Fruit fly (Drosophila melanogaster): Measurements from ENCODE around the gene CG3402.

The CG3402 gene

dm6 chr3L:614751-615424 lies 37.8 kb downstream of the CG3402 start (continued):
- TF ChIP-seq Atf-2 (GFP tag; optimal IDR thresholded peaks at IDR 0.05) (no peak), ATbp (GFP tag; optimal IDR thresholded peaks at IDR 0.05) (peak; percentile 77), cad (GFP tag; optimal IDR thresholded peaks at IDR 0.05) (no peak), GATAe (GFP tag; conservative IDR thresholded peaks at IDR 0.05) (no peak), CG2202 (tag; optimal IDR thresholded peaks at IDR 0.05) (peak; percentile 43), CG1603 (tag; optimal IDR thresholded peaks at IDR 0.05) (peak; percentile 26), CG4360 (GFP tag; IDR thresholded peaks at IDR 0.05) (peak; percentile 35; the same call in 1 of the 2 replicates), crc (GFP tag; optimal IDR thresholded peaks at IDR 0.05) (no peak), fd64A (GFP tag; optimal IDR thresholded peaks at IDR 0.05) (peak; percentile 67), CG4730 (GFP tag; IDR thresholded peaks at IDR 0.05) (0 out of 2 replicates have a peak, but pooled peaks have one; percentile 24), CG14667 (GFP tag; IDR thresholded peaks at IDR 0.05) (0 out of 2 replicates have a peak, but pooled peaks have one; percentile 10), gem (tag; optimal IDR thresholded peaks at IDR 0.05) (no peak), CG2199 (GFP tag; IDR thresholded peaks at IDR 0.05) (peak; percentile 94), CG1024 (GFP tag; IDR thresholded peaks at IDR 0.05) (peak; percentile 49; the same call in 1 of the 2 replicates), Awh (GFP tag; IDR thresholded peaks at IDR 0.05) (peak; percentile 77), CG4617 (GFP tag; optimal IDR thresholded peaks at IDR 0.05; ENCODE audit: borderline replicate concordance) (no peak), Optix (GFP tag; IDR thresholded peaks at IDR 0.05) (peak; percentile 39; the same call in 1 of the 3 replicates), ase (GFP tag; IDR thresholded peaks at IDR 0.05) (peak; percentile 39; the same call in 1 of the 3 replicates), lab (GFP tag; optimal IDR thresholded peaks at IDR 0.05) (peak; percentile 60), tll (GFP tag; optimal IDR thresholded peaks at IDR 0.05) (no peak), repo (GFP tag; optimal IDR thresholded peaks at IDR 0.05) (no peak), bsh (GFP tag; optimal IDR thresholded peaks at IDR 0.05) (peak in 1 of 2 experiments; percentile 41), chm (GFP tag; IDR thresholded peaks at IDR 0.05) (peak; percentile 76), CG6765 (GFP tag; optimal IDR thresholded peaks at IDR 0.05) (no peak), NFAT (GFP tag; IDR thresholded peaks at IDR 0.05) (0 out of 2 replicates have a peak, but pooled peaks have one; percentile 9), sd (tag; optimal IDR thresholded peaks at IDR 0.05) (peak; percentile 99), CG34224 (GFP tag; IDR thresholded peaks at IDR 0.05; ENCODE audit: partially characterized antibody) (0 out of 3 replicates have a peak, but pooled peaks have one; percentile 12), CG3407 (GFP tag; optimal IDR thresholded peaks at IDR 0.05) (peak; percentile 39), sc (optimal IDR thresholded peaks at IDR 0.05) (no peak), sc (GFP tag; optimal IDR thresholded peaks at IDR 0.05) (no peak), nom (GFP tag; optimal IDR thresholded peaks at IDR 0.05) (no peak), Nf-YA (GFP tag; IDR thresholded peaks at IDR 0.05) (peak; percentile 55; the same call in 1 of the 2 replicates), Dbx (GFP tag; IDR thresholded peaks at IDR 0.05) (no peak), MBD-R2 (GFP tag; IDR thresholded peaks at IDR 0.05) (peak; percentile 29; the same call in 1 of the 2 replicates), hth (optimal IDR thresholded peaks at IDR 0.05) (no peak), Vsx1 (GFP tag; optimal IDR thresholded peaks at IDR 0.05) (peak; percentile 51), CG6813 (GFP tag; optimal IDR thresholded peaks at IDR 0.05) (peak; percentile 73), run (tag; optimal IDR thresholded peaks at IDR 0.05) (no peak), CG13894 (tag; optimal IDR thresholded peaks at IDR 0.05) (no peak), CG7372 (GFP tag; IDR thresholded peaks at IDR 0.05) (no peak), CG11456 (GFP tag; IDR thresholded peaks at IDR 0.05) (0 out of 3 replicates have a peak, but pooled peaks have one; percentile 39), CG18599 (GFP tag; optimal IDR thresholded peaks at IDR 0.05) (peak; percentile 64), CG14860 (GFP tag; IDR thresholded peaks at IDR 0.05; ENCODE audit: partially characterized antibody) (no peak), unpg (GFP tag; optimal IDR thresholded peaks at IDR 0.05) (peak; percentile 16), Dek (tag; optimal IDR thresholded peaks at IDR 0.05) (no peak), lov (optimal IDR thresholded peaks at IDR 0.05) (no peak), lov (GFP tag; IDR thresholded peaks at IDR 0.05) (0 out of 3 replicates have a peak, but pooled peaks have one; percentile 14), CG8359 (GFP tag; optimal IDR thresholded peaks at IDR 0.05; ENCODE audit: borderline replicate concordance) (peak; percentile 55)

Measured in whole organism, embryonic.